Fruit fly (Drosophila melanogaster) whole organism, embryonic: Measurements from ENCODE around the gene CG3149.
A peak's percentile ranks its signal among the peaks of the same experiment; 100 is the strongest.

Experiments used
- BEAF-32 ChIP-seq: fragments of 200-800 bp; sonication (Bioruptor generic); optimal IDR thresholded peaks from 3 replicates; lab custom pipeline; 2017; ENCODE audit warnings: missing biosample characterization, missing genetic modification characterization, mild to moderate bottlenecking, moderate library complexity, missing genetic modification reagents
- CG12071 ChIP-seq: fragments of 200-800 bp; sonication (Bioruptor generic); optimal IDR thresholded peaks from 3 replicates; lab custom pipeline; 2018; ENCODE audit warnings: missing biosample characterization, mild to moderate bottlenecking, missing genetic modification characterization
- CG12391 ChIP-seq: fragments of 200-800 bp; sonication (Bioruptor generic); optimal IDR thresholded peaks from 3 replicates; lab custom pipeline; 2018; ENCODE audit warnings: missing biosample characterization, mild to moderate bottlenecking, missing genetic modification characterization, moderate library complexity
- CG13123 ChIP-seq: fragments of 200-800 bp; sonication (Bioruptor generic); optimal IDR thresholded peaks from 2 replicates; lab custom pipeline; 2016; ENCODE audit warnings: missing biosample characterization, missing genetic modification characterization
- CG13287 ChIP-seq: fragments of 200-800 bp; sonication (Bioruptor generic); IDR thresholded peaks from 2 replicates; pipeline ENCODE4 v1.3.6; 2022; ENCODE audit warnings: missing biosample characterization, missing genetic modification characterization; ENCODE audit not compliant: partially characterized antibody
- CG15514 ChIP-seq: fragments of 200-800 bp; sonication (Bioruptor generic); optimal IDR thresholded peaks from 3 replicates; lab custom pipeline; 2017; ENCODE audit warnings: missing biosample characterization, missing genetic modification characterization, mild to moderate bottlenecking, moderate library complexity, missing genetic modification reagents
- CG1602 ChIP-seq: fragments of 200-800 bp; sonication (Bioruptor generic); optimal IDR thresholded peaks from 3 replicates; lab custom pipeline; 2016; ENCODE audit warnings: missing biosample characterization, missing genetic modification characterization
- CG16813 ChIP-seq: fragments of 200-800 bp; sonication (Bioruptor generic); IDR thresholded peaks from 3 replicates; pipeline ENCODE4 v1.3.6; 2022; ENCODE audit warnings: missing biosample characterization, missing genetic modification characterization; ENCODE audit not compliant: partially characterized antibody
- CG17612 ChIP-seq: fragments of 200-800 bp; sonication (Bioruptor generic); IDR thresholded peaks from 2 replicates; pipeline ENCODE4 v1.3.6; 2022; ENCODE audit warnings: missing biosample characterization, missing genetic modification characterization
- CG2712 ChIP-seq: fragments of 200-800 bp; optimal IDR thresholded peaks from 3 replicates; lab custom pipeline; 2019; ENCODE audit warnings: missing biosample characterization, mild to moderate bottlenecking, missing genetic modification characterization, moderate library complexity
- CG30020 ChIP-seq: fragments of 200-800 bp; optimal IDR thresholded peaks from 2 replicates; lab custom pipeline; 2019; ENCODE audit warnings: missing biosample characterization, mild to moderate bottlenecking, missing genetic modification characterization, moderate library complexity
- CG31441 ChIP-seq: fragments of 200-800 bp; sonication (Bioruptor generic); IDR thresholded peaks from 2 replicates; pipeline ENCODE4 v1.3.6; 2022; ENCODE audit warnings: missing biosample characterization, missing genetic modification characterization
- CG32772 ChIP-seq: fragments of 200-800 bp; sonication (Bioruptor generic); IDR thresholded peaks from 2 replicates; pipeline ENCODE4 v1.3.6; 2022; ENCODE audit warnings: missing biosample characterization, missing genetic modification characterization
- CG3995 ChIP-seq: fragments of 200-800 bp; sonication (Bioruptor generic); optimal IDR thresholded peaks from 3 replicates; lab custom pipeline; 2016; ENCODE audit warnings: missing biosample characterization, missing genetic modification characterization
- CG6791 ChIP-seq: fragments of 200-800 bp; sonication (Bioruptor generic); IDR thresholded peaks from 3 replicates; pipeline ENCODE4 v1.3.6; 2022; ENCODE audit warnings: missing biosample characterization, missing genetic modification characterization; ENCODE audit not compliant: partially characterized antibody
- CG9932 ChIP-seq: fragments of 200-800 bp; sonication (Bioruptor generic); IDR thresholded peaks from 2 replicates; pipeline ENCODE4 v1.3.6; 2022; ENCODE audit warnings: missing biosample characterization, missing genetic modification characterization
- Chrac-16 ChIP-seq: fragments of 200-800 bp; sonication (Bioruptor generic); optimal IDR thresholded peaks from 3 replicates; lab custom pipeline; 2016; ENCODE audit warnings: missing biosample characterization, missing genetic modification characterization
- CoRest ChIP-seq: fragments of 200-800 bp; sonication (Bioruptor generic); optimal IDR thresholded peaks from 3 replicates; lab custom pipeline; 2018; ENCODE audit warnings: missing biosample characterization, mild to moderate bottlenecking, missing genetic modification characterization, moderate library complexity
- D19B ChIP-seq: fragments of 200-800 bp; sonication (Bioruptor generic); optimal IDR thresholded peaks from 2 replicates; lab custom pipeline; 2017; ENCODE audit warnings: missing biosample characterization, mild to moderate bottlenecking, missing genetic modification characterization
- Dip3 ChIP-seq: fragments of 200-800 bp; sonication (Bioruptor generic); optimal IDR thresholded peaks from 3 replicates; lab custom pipeline; 2016; ENCODE audit warnings: missing biosample characterization, missing genetic modification characterization
- Dref ChIP-seq: fragments of 200-800 bp; sonication (Bioruptor generic); IDR thresholded peaks from 2 replicates; pipeline ENCODE4 v1.3.6; 2022; ENCODE audit warnings: missing biosample characterization, missing genetic modification characterization
- Hand ChIP-seq: fragments of 200-800 bp; sonication (Bioruptor generic); optimal IDR thresholded peaks from 2 replicates; lab custom pipeline; 2017; ENCODE audit warnings: mild to moderate bottlenecking, missing biosample characterization, missing genetic modification reagents, missing genetic modification characterization
- Hr51 ChIP-seq, 2 experiments: fragments of 200-800 bp; sonication (Bioruptor generic); optimal IDR thresholded peaks; 2 replicates in 1 of 2; 3 replicates in 1 of 2; lab custom pipeline; 2016 to 2018; ENCODE audit warnings: missing biosample characterization in 2 of 2, missing genetic modification characterization in 2 of 2, mild to moderate bottlenecking in 1 of 2, moderate library complexity in 1 of 2
- MESR4 ChIP-seq: fragments of 200-800 bp; sonication (Bioruptor generic); optimal IDR thresholded peaks from 2 replicates; lab custom pipeline; 2018; ENCODE audit warnings: missing biosample characterization, mild to moderate bottlenecking, missing genetic modification characterization, moderate library complexity
- NC2α ChIP-seq: fragments of 200-800 bp; sonication (Bioruptor generic); optimal IDR thresholded peaks from 2 replicates; lab custom pipeline; 2016; ENCODE audit warnings: missing biosample characterization, missing genetic modification characterization
- Pdp1 ChIP-seq, 2 experiments: fragments of 200-800 bp; sonication (Bioruptor generic); optimal IDR thresholded peaks; 3 replicates each; lab custom pipeline; 2016; ENCODE audit warnings: missing biosample characterization in 2 of 2, missing genetic modification characterization in 2 of 2, mild to moderate bottlenecking in 1 of 2, moderate library complexity in 1 of 2
- Sry-β ChIP-seq: fragments of 200-800 bp; sonication (Bioruptor generic); optimal IDR thresholded peaks from 2 replicates; lab custom pipeline; 2018; ENCODE audit warnings: missing biosample characterization, mild to moderate bottlenecking, missing genetic modification characterization, moderate library complexity
- Xbp1 ChIP-seq: fragments of 200-800 bp; sonication (Bioruptor generic); optimal IDR thresholded peaks from 3 replicates; lab custom pipeline; 2016; ENCODE audit warnings: missing biosample characterization, mild to moderate bottlenecking, missing genetic modification characterization
- az2 ChIP-seq: fragments of 200-800 bp; sonication (Bioruptor generic); optimal IDR thresholded peaks from 3 replicates; lab custom pipeline; 2016; ENCODE audit warnings: missing biosample characterization, missing genetic modification characterization
- bsh ChIP-seq, 2 experiments: fragments of 200-800 bp; sonication (Bioruptor generic); optimal IDR thresholded peaks; 2 replicates each; lab custom pipeline; 2017 to 2018; ENCODE audit warnings: mild to moderate bottlenecking in 2 of 2, missing biosample characterization in 2 of 2, missing genetic modification characterization in 2 of 2, moderate library complexity in 1 of 2
- cas ChIP-seq: fragments of 200-800 bp; sonication (Bioruptor generic); IDR thresholded peaks from 2 replicates; pipeline ENCODE4 v1.3.6; 2022; ENCODE audit warnings: missing biosample characterization, missing genetic modification characterization
- chif ChIP-seq, 2 experiments: fragments of 200-800 bp; sonication (Bioruptor generic); optimal IDR thresholded peaks; 3 replicates each; lab custom pipeline; 2016; ENCODE audit warnings: missing biosample characterization in 2 of 2, missing genetic modification characterization in 2 of 2
- corto ChIP-seq: fragments of 200-800 bp; sonication (Bioruptor generic); optimal IDR thresholded peaks from 2 replicates; lab custom pipeline; 2016; ENCODE audit warnings: missing biosample characterization, mild to moderate bottlenecking, missing genetic modification characterization, moderate library complexity
- dm ChIP-seq: fragments of 200-800 bp; sonication (Bioruptor generic); optimal IDR thresholded peaks from 3 replicates; lab custom pipeline; 2016; ENCODE audit warnings: missing biosample characterization, missing genetic modification characterization
- ind ChIP-seq: fragments of 200-800 bp; sonication (Bioruptor generic); optimal IDR thresholded peaks from 3 replicates; lab custom pipeline; 2016; ENCODE audit warnings: missing biosample characterization, missing genetic modification characterization
- jigr1 ChIP-seq: fragments of 200-800 bp; sonication (Bioruptor generic); IDR thresholded peaks from 3 replicates; pipeline ENCODE4 v1.3.6; 2022; ENCODE audit warnings: missing biosample characterization, missing genetic modification characterization
- klu ChIP-seq: fragments of 200-800 bp; sonication (Bioruptor generic); IDR thresholded peaks from 2 replicates; pipeline ENCODE4 v1.3.6; 2022; ENCODE audit warnings: missing biosample characterization, missing genetic modification characterization
- lola ChIP-seq, 3 experiments: fragments of >200 bp in 2 of 3; fragments of 200-800 bp in 1 of 3; sonication (Bioruptor generic) in 1 of 3; optimal IDR thresholded peaks; 2 replicates each; lab custom pipeline; 2017 to 2019; ENCODE audit warnings: missing biosample characterization in 3 of 3, missing genetic modification characterization in 3 of 3, mild to moderate bottlenecking in 1 of 3, moderate library complexity in 1 of 3
- luna ChIP-seq: fragments of 200-800 bp; sonication (Bioruptor generic); optimal IDR thresholded peaks from 2 replicates; lab custom pipeline; 2016; ENCODE audit warnings: missing biosample characterization, missing genetic modification characterization
- phol ChIP-seq: fragments of 200-800 bp; sonication (Bioruptor generic); optimal IDR thresholded peaks from 3 replicates; lab custom pipeline; 2018; ENCODE audit warnings: missing biosample characterization, mild to moderate bottlenecking, missing genetic modification characterization, moderate library complexity
- pzg ChIP-seq: fragments of 200-800 bp; sonication (Bioruptor generic); optimal IDR thresholded peaks from 3 replicates; lab custom pipeline; 2018; ENCODE audit warnings: missing biosample characterization, mild to moderate bottlenecking, missing genetic modification characterization, moderate library complexity
- slbo ChIP-seq: fragments of 200-800 bp; sonication (Bioruptor generic); IDR thresholded peaks from 2 replicates; pipeline ENCODE4 v1.3.6; 2022; ENCODE audit warnings: missing biosample characterization, missing genetic modification characterization
- trem ChIP-seq: fragments of 200-800 bp; optimal IDR thresholded peaks from 3 replicates; lab custom pipeline; 2019; ENCODE audit warnings: missing biosample characterization, mild to moderate bottlenecking, missing genetic modification characterization, moderate library complexity
- unc-4 ChIP-seq: fragments of 200-800 bp; sonication (Bioruptor generic); IDR thresholded peaks from 2 replicates; pipeline ENCODE4 v1.3.6; 2022; ENCODE audit warnings: missing biosample characterization, missing genetic modification characterization; ENCODE audit not compliant: partially characterized antibody
- vnd ChIP-seq: fragments of 200-800 bp; sonication (Bioruptor generic); IDR thresholded peaks from 3 replicates; pipeline ENCODE4 v1.3.6; 2022; ENCODE audit warnings: missing biosample characterization, missing genetic modification characterization; ENCODE audit not compliant: partially characterized antibody
- vvl ChIP-seq: fragments of 200-800 bp; sonication (Bioruptor generic); IDR thresholded peaks from 2 replicates; pipeline ENCODE4 v1.3.6; 2022; ENCODE audit warnings: missing biosample characterization, missing genetic modification characterization
- z ChIP-seq: fragments of 200-800 bp; sonication (Bioruptor generic); IDR thresholded peaks from 3 replicates; pipeline ENCODE4 v1.3.6; 2022; ENCODE audit warnings: missing biosample characterization, missing genetic modification characterization

CG3149 gene

dm6 chrX:5689417-5690215, 5.4 kb downstream of the CG3149 start, which contains the start of the genes PGAP1 and cv (continued):
- TF ChIP-seq CG9932 (GFP tag; lab: Robert Waterston, UW): peak; percentile 63
- TF ChIP-seq CG13287: peak; percentile 80
- peak; percentile 5 for TF ChIP-seq Xbp1 (GFP tag; lab: Kevin White, UChicago)
- no peak for TF ChIP-seq cas
- TF ChIP-seq CG1602 (GFP tag; lab: Kevin White, UChicago): peak; percentile 16
- TF ChIP-seq CG2712 (tag; lab: Kevin White, UChicago): peak; percentile 47
- TF ChIP-seq Chrac-16: peak; percentile 22
- peak; percentile 86 for TF ChIP-seq BEAF-32 (GFP tag; lab: Kevin White, UChicago)
- peak; percentile 48 for TF ChIP-seq CG12391 (tag; lab: Kevin White, UChicago)
- TF ChIP-seq CG31441 (GFP tag; lab: Robert Waterston, UW): peak; percentile 65; the same call in 1 of the 2 replicates
- TF ChIP-seq ind (GFP tag; lab: Kevin White, UChicago): peak; percentile 4
- TF ChIP-seq MESR4: peak; percentile 20
- peak in 1 of 2 experiments; percentile 29 for TF ChIP-seq chif (GFP tag; optimal IDR thresholded peaks at IDR 0.05; lab: Kevin White, UChicago)
- TF ChIP-seq luna (GFP tag; lab: Kevin White, UChicago): no peak
- no peak for TF ChIP-seq NC2α
- peak; percentile 45 for TF ChIP-seq phol
- peak; percentile 10 to 38 for TF ChIP-seq Pdp1 (GFP tag; optimal IDR thresholded peaks at IDR 0.05; lab: Kevin White, UChicago)
- peak; percentile 84 for TF ChIP-seq CG6791 (GFP tag; lab: Robert Waterston, UW)
- TF ChIP-seq Dref (GFP tag; lab: Robert Waterston, UW): peak; percentile 80
- no peak for TF ChIP-seq klu (GFP tag; lab: Robert Waterston, UW)
- no peak for TF ChIP-seq CG17612
- TF ChIP-seq CG30020: peak; percentile 6
- TF ChIP-seq Hand (GFP tag; lab: Kevin White, UChicago): no peak
- peak; percentile 30 for TF ChIP-seq az2
- TF ChIP-seq Hr51 (GFP tag; optimal IDR thresholded peaks at IDR 0.05; lab: Kevin White, UChicago): no peak
- no peak for TF ChIP-seq dm (GFP tag; lab: Kevin White, UChicago)
- no peak for TF ChIP-seq corto (GFP tag; lab: Kevin White, UChicago)
- TF ChIP-seq vnd (GFP tag; lab: Robert Waterston, UW): peak; percentile 67
- TF ChIP-seq bsh (GFP tag; optimal IDR thresholded peaks at IDR 0.05; lab: Kevin White, UChicago): peak in 1 of 2 experiments; percentile 0
- TF ChIP-seq pzg (GFP tag; lab: Kevin White, UChicago): peak; percentile 42
- TF ChIP-seq CG16813: peak; percentile 71
- TF ChIP-seq CG32772: no peak
- no peak for TF ChIP-seq z (GFP tag; lab: Robert Waterston, UW)
- peak; percentile 41 for TF ChIP-seq CG15514 (GFP tag; lab: Kevin White, UChicago)
- TF ChIP-seq CoRest (tag; lab: Kevin White, UChicago): peak; percentile 51
- TF ChIP-seq unc-4 (GFP tag; lab: Robert Waterston, UW): peak; percentile 72
- peak; percentile 78 for TF ChIP-seq Sry-β
- peak; percentile 41; the same call in 1 of the 2 replicates for TF ChIP-seq vvl (GFP tag; lab: Robert Waterston, UW)
- no peak for TF ChIP-seq D19B (GFP tag; lab: Kevin White, UChicago)
- TF ChIP-seq CG12071 (GFP tag; lab: Kevin White, UChicago): no peak
- TF ChIP-seq jigr1 (GFP tag; lab: Robert Waterston, UW): no peak
- TF ChIP-seq slbo: peak; percentile 42; the same call in 1 of the 2 replicates
- peak; percentile 25 for TF ChIP-seq trem (tag; lab: Kevin White, UChicago)
- TF ChIP-seq Dip3 (GFP tag; lab: Kevin White, UChicago): peak; percentile 17
- TF ChIP-seq CG3995 (GFP tag; lab: Kevin White, UChicago): peak; percentile 95
- TF ChIP-seq CG13123 (GFP tag; lab: Kevin White, UChicago): no peak
- TF ChIP-seq lola (GFP tag; optimal IDR thresholded peaks at IDR 0.05; lab: Kevin White, UChicago): peak in 1 of 3 experiments; percentile 53
